Fruit fly (Drosophila melanogaster): ENCODE results near the gene CG15740.

- TF ChIP-seq CG8478 (optimal IDR thresholded peaks at IDR 0.05) = no peak
- no peak for TF ChIP-seq CTCF (optimal IDR thresholded peaks at IDR 0.05)
These were observed 45.8 kb upstream of the CG15740 start, which contains the start of gene sicily for dm6 chrX:11891682-11892179.

All from S2 (cell line).